Worm (Caenorhabditis elegans): ENCODE results near the gene F54F7.3.

The F54F7.3 gene

DNA sequence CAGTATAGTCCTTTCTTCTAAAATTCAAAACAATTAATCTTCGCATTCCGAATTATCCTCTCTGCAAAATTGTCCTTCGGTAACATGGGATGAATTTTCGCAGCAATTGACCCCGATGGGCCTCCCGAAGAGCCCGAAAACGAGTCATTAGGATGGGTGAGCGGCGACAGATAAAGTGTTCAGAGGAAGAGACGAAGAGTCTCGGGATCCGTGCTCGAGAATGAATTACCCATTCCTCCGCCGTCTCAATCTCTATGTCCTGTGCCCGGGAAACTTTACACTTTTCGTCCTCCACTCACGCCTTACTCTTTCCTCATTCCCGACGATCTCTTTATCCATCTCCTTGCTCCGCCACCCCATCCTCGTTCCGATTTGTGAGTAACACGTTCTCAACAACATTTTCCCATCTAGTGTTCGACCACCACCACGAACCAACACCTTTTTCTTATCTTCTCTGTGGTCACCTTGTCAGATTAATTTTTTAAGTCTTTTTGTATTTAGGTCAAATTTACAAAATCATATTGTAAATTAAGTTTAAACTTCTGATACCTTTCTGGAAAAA lies 28.7 kb downstream of the F54F7.3 start:
- TF ChIP-seq K12H6.12 (tag; optimal IDR thresholded peaks at IDR 0.05) (no peak), atf-7 (tag; optimal IDR thresholded peaks at IDR 0.05) (no peak)

ce11 chrX:11818711-11819110 lies 31.3 kb downstream of the F54F7.3 start:
- TF ChIP-seq chd-7 (tag; optimal IDR thresholded peaks at IDR 0.05) = no peak
- TF ChIP-seq unc-62 (GFP tag; optimal IDR thresholded peaks at IDR 0.05) = no peak
- no peak for TF ChIP-seq bed-1 (GFP tag; IDR thresholded peaks at IDR 0.05)
- TF ChIP-seq lsl-1 (GFP tag; optimal IDR thresholded peaks at IDR 0.05) = no peak
- no peak for TF ChIP-seq tbp1 (GFP tag; optimal IDR thresholded peaks at IDR 0.05)
- no peak for TF ChIP-seq F57A8.1 (GFP tag; optimal IDR thresholded peaks at IDR 0.05)
- no peak for TF ChIP-seq unc-130 (GFP tag; optimal IDR thresholded peaks at IDR 0.05)
- no peak for TF ChIP-seq F22D6.2 (tag; optimal IDR thresholded peaks at IDR 0.05)
- TF ChIP-seq bed-2 (GFP tag; IDR thresholded peaks at IDR 0.05) = no peak
- TF ChIP-seq atf-7 (tag; optimal IDR thresholded peaks at IDR 0.05) = no peak
- TF ChIP-seq ceh-58 (GFP tag; IDR thresholded peaks at IDR 0.05) = no peak
- TF ChIP-seq K12H6.12 (tag; optimal IDR thresholded peaks at IDR 0.05) = no peak

DNA sequence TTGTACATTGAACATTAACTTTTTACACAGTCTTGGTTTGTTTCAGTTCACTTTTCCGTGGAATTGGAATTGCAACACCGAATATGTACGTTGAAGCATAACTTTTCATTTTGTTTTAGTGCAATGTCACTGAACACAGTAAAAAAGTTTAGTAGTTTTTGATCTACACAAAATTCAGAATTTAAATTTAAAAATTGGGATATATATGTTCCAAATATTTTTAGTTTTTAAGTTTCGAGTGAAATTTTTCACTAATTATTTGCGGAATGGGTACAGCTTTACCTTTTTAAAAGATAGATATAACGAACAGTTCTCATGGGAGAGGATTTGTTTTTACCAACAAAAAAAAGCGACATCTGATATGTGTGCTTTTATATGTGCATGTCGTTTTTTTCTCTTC lies 33.2 kb downstream of the F54F7.3 start:
- TF ChIP-seq B0336.3 (GFP tag; IDR thresholded peaks at IDR 0.05) = no peak
- no peak for TF ChIP-seq xnd-1 (tag; optimal IDR thresholded peaks at IDR 0.05)
- TF ChIP-seq F57A8.1 (GFP tag; optimal IDR thresholded peaks at IDR 0.05) = no peak
- TF ChIP-seq ceh-100 (GFP tag; IDR thresholded peaks at IDR 0.05) = no peak
- TF ChIP-seq efl-1 (GFP tag; optimal IDR thresholded peaks at IDR 0.05) = no peak
- TF ChIP-seq bed-2 (GFP tag; IDR thresholded peaks at IDR 0.05) = no peak
- no peak for TF ChIP-seq ZK185.1 (tag; optimal IDR thresholded peaks at IDR 0.05; ENCODE audit: poor library complexity, severe bottlenecking)
- no peak for TF ChIP-seq Y67H2A.10 (GFP tag; conservative IDR thresholded peaks at IDR 0.05)
- TF ChIP-seq sdz-38 (tag; optimal IDR thresholded peaks at IDR 0.05) = no peak
- TF ChIP-seq fkh-3 (tag; optimal IDR thresholded peaks at IDR 0.05) = no peak
- TF ChIP-seq B0035.1 (tag; optimal IDR thresholded peaks at IDR 0.05) = no peak
- TF ChIP-seq let-526 (GFP tag; IDR thresholded peaks at IDR 0.05) = no peak
- TF ChIP-seq aptf-2 (GFP tag; conservative IDR thresholded peaks at IDR 0.05) = no peak
- TF ChIP-seq nhr-90 (tag; optimal IDR thresholded peaks at IDR 0.05) = no peak
- no peak for TF ChIP-seq D2030.7 (GFP tag; IDR thresholded peaks at IDR 0.05)

DNA sequence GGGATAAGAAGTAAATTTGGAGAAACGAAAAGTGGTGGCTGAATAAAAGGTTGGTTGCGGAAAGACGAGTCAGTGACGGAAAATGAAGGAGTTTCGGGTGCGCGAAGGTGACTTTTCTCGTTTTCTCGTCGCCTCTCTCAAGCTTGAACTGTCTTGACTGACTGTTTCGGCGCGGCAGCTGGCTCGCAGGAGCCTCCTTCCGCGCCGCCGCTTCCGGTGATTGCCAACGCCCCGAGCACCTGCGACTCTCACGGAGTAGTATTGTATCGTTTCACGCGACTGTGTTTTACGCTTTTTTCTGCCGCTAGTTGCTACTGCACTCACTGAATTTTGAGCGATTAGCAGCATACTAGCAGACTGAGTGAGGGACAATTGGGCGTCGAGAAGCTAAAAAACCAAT lies 35.3 kb downstream of the F54F7.3 start, which contains the start of gene C34E11.2:
Gene C34E11.2 (minus strand): TSS at position 84 of the 400 bp plus-strand sequence.
- TF ChIP-seq B0019.2 (GFP tag; conservative IDR thresholded peaks at IDR 0.05) = no peak
- TF ChIP-seq attf-3 (GFP tag; conservative IDR thresholded peaks at IDR 0.05) = no peak
- no peak for TF ChIP-seq ama-1 (optimal IDR thresholded peaks at IDR 0.05)
- TF ChIP-seq ama-1 (GFP tag; optimal IDR thresholded peaks at IDR 0.05) = no peak
- TF ChIP-seq lin-35 (GFP tag; optimal IDR thresholded peaks at IDR 0.05) = no peak
- no peak for TF ChIP-seq K11D2.4 (GFP tag; IDR thresholded peaks at IDR 0.05)
- TF ChIP-seq F37B4.10 (GFP tag; IDR thresholded peaks at IDR 0.05) = no peak
- TF ChIP-seq egrh-3 (GFP tag; IDR thresholded peaks at IDR 0.05) = peak; percentile 59; the same call in 1 of the 2 replicates
- TF ChIP-seq F57A8.1 (GFP tag; optimal IDR thresholded peaks at IDR 0.05) = no peak
- no peak for TF ChIP-seq T26A5.8 (tag; optimal IDR thresholded peaks at IDR 0.05)
- peak; percentile 88 for TF ChIP-seq zfh-2 (GFP tag; conservative IDR thresholded peaks at IDR 0.05)
